Worm (Caenorhabditis elegans): ENCODE results near the gene srh-201.

srh-201 gene

ce11 chrV:9053235-9053634 lies 39.6 kb upstream of the srh-201 start:
- TF ChIP-seq aha-1 (tag): peak; percentile 93
- no peak for TF ChIP-seq nhr-77 (tag; optimal IDR thresholded peaks at IDR 0.05)

DNA sequence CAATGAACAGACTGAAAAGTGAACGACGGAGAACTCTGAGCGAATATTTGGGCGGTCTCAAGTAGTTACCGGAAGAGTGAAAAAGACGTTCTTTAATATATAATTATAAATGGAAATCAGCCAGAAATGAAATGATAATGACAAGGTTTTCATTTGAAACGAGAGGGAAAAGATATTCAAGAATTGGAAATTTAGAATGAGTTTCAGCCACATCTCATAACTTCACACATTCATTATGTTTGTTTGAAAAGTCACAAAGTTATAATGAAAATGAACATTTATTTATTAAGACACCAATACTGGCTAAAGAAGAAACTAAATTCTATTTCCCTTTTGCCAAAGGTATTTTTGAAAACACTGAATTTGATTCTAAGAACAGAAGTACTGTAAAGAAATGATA lies 37.4 kb upstream of the srh-201 start, which contains the start of gene C25E10.7:
Gene C25E10.7, minus strand, starts transcription at position 101 of the 400 bp plus-strand sequence.
- TF ChIP-seq mes-2 (tag; optimal IDR thresholded peaks at IDR 0.05; ENCODE audit: poor library complexity, severe bottlenecking): no peak
- no peak for TF ChIP-seq mdl-1 (tag; optimal IDR thresholded peaks at IDR 0.05)
- TF ChIP-seq mep-1 (tag; optimal IDR thresholded peaks at IDR 0.05): no peak
- no peak for TF ChIP-seq nhr-42 (GFP tag; IDR thresholded peaks at IDR 0.05)
- no peak for TF ChIP-seq rbr-2 (tag; optimal IDR thresholded peaks at IDR 0.05)
- TF ChIP-seq ceh-44 (GFP tag; IDR thresholded peaks at IDR 0.05): no peak
- no peak for TF ChIP-seq ceh-82 (tag; optimal IDR thresholded peaks at IDR 0.05)
- TF ChIP-seq spr-1 (tag; optimal IDR thresholded peaks at IDR 0.05): no peak
- no peak for TF ChIP-seq attf-4 (tag; optimal IDR thresholded peaks at IDR 0.05)
- TF ChIP-seq lim-7 (GFP tag; IDR thresholded peaks at IDR 0.05): no peak
- no peak for TF ChIP-seq F10B5.3 (tag; optimal IDR thresholded peaks at IDR 0.05)
- no peak for TF ChIP-seq Y5F2A.4 (GFP tag; optimal IDR thresholded peaks at IDR 0.05)
- TF ChIP-seq zfp-2 (tag; optimal IDR thresholded peaks at IDR 0.05): no peak
- TF ChIP-seq madf-9 (GFP tag; conservative IDR thresholded peaks at IDR 0.05): no peak
- TF ChIP-seq nhr-6 (tag; optimal IDR thresholded peaks at IDR 0.05): no peak
- TF ChIP-seq nhr-25 (tag; optimal IDR thresholded peaks at IDR 0.05; ENCODE audit: borderline replicate concordance, insufficient read depth): no peak
- TF ChIP-seq set-16 (GFP tag; IDR thresholded peaks at IDR 0.05): no peak
- no peak for TF ChIP-seq hlh-11 (tag; optimal IDR thresholded peaks at IDR 0.05)
- no peak for TF ChIP-seq lin-13 (GFP tag; optimal IDR thresholded peaks at IDR 0.05)

ce11 chrV:9049271-9049670 lies 35.6 kb upstream of the srh-201 start:
- no peak for TF ChIP-seq nhr-102 (tag; optimal IDR thresholded peaks at IDR 0.05)
- no peak for TF ChIP-seq ces-1 (GFP tag; optimal IDR thresholded peaks at IDR 0.05)
- TF ChIP-seq T26A8.4 (GFP tag; IDR thresholded peaks at IDR 0.05): no peak
- TF ChIP-seq zip-11 (GFP tag; IDR thresholded peaks at IDR 0.05): no peak
- no peak for TF ChIP-seq unc-39 (tag; optimal IDR thresholded peaks at IDR 0.05)
- no peak for TF ChIP-seq hif-1 (tag; optimal IDR thresholded peaks at IDR 0.05)
- TF ChIP-seq aha-1 (tag): no peak
- TF ChIP-seq ztf-11 (tag; optimal IDR thresholded peaks at IDR 0.05): no peak
- TF ChIP-seq tra-1 (GFP tag; IDR thresholded peaks at IDR 0.05): no peak
- no peak for TF ChIP-seq lin-29 (GFP tag; IDR thresholded peaks at IDR 0.05)
- TF ChIP-seq nhr-25 (tag; optimal IDR thresholded peaks at IDR 0.05; ENCODE audit: borderline replicate concordance, insufficient read depth): no peak
- no peak for TF ChIP-seq ceh-82 (tag; optimal IDR thresholded peaks at IDR 0.05)
- no peak for TF ChIP-seq lsy-2 (tag; optimal IDR thresholded peaks at IDR 0.05)
- TF ChIP-seq snpc-1.2 (GFP tag; IDR thresholded peaks at IDR 0.05): no peak
- no peak for TF ChIP-seq F26F4.8 (GFP tag; conservative IDR thresholded peaks at IDR 0.05)
- TF ChIP-seq madf-9 (GFP tag; conservative IDR thresholded peaks at IDR 0.05): no peak
- no peak for TF ChIP-seq ceh-20 (GFP tag; IDR thresholded peaks at IDR 0.05)

ce11 chrV:9047555-9048049 lies 33.9 kb upstream of the srh-201 start, which contains the start of gene C25E10.17:
C25E10.17 (minus strand) TSS chrV:9047605.
- TF ChIP-seq vab-7 (GFP tag; IDR thresholded peaks at IDR 0.05) (no peak), aha-1 (tag) (peak; percentile 92)

DNA sequence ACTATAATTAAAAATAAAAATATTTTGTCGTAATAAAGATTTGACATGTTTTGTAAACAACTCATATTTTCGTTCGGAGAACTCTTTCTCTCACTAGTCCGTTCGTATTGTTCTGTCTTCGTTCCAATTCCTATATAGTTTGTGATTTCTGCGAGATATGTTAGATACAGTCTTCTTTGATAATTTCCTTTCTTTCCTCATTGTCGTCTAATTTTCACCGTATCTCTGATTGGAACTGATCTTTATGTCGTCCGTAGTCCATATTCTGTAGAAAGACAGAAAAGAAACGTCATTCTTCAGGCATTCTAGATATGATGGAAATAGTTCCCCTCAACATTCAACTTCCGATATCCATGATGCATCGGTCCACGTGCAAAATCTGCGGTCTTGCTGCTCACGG lies 31.2 kb upstream of the srh-201 start, which contains the start of gene nhr-30:
Gene nhr-30, plus strand, starts transcription at position 301 of the 400 bp plus-strand sequence.
- TF ChIP-seq snpc-1.2 (GFP tag; IDR thresholded peaks at IDR 0.05): no peak
- TF ChIP-seq unc-62 (GFP tag; optimal IDR thresholded peaks at IDR 0.05 in 1 of 2): peak in 1 of 2 experiments; percentile 1
- TF ChIP-seq unc-62 (tag; optimal IDR thresholded peaks at IDR 0.05): no peak
- TF ChIP-seq saeg-2 (GFP tag; IDR thresholded peaks at IDR 0.05): no peak
- TF ChIP-seq F49E8.2 (tag; optimal IDR thresholded peaks at IDR 0.05; ENCODE audit: borderline replicate concordance): no peak
- TF ChIP-seq tra-1 (GFP tag; IDR thresholded peaks at IDR 0.05): no peak
- no peak for TF ChIP-seq zip-11 (GFP tag; IDR thresholded peaks at IDR 0.05)

Data from whole organism, L4 larva.